Worm (Caenorhabditis elegans): ENCODE measurements around the gene T01E8.8.

The T01E8.8 gene

ce11 chrII:10248355-10249041 is 17.4 kb downstream of the T01E8.8 start, which contains the start of gene atad-3 (continued):
- no peak for TF ChIP-seq ama-1 (optimal IDR thresholded peaks at IDR 0.05)
- TF ChIP-seq ceh-9 (tag; optimal IDR thresholded peaks at IDR 0.05), result no peak
- no peak for TF ChIP-seq K09A11.1 (tag; optimal IDR thresholded peaks at IDR 0.05; ENCODE audit: insufficient read depth)
- TF ChIP-seq unc-3 (GFP tag; conservative IDR thresholded peaks at IDR 0.05), result peak; percentile 95
- TF ChIP-seq unc-3 (tag; optimal IDR thresholded peaks at IDR 0.05), result peak; percentile 77
- no peak for TF ChIP-seq unc-55 (GFP tag; optimal IDR thresholded peaks at IDR 0.05)
- TF ChIP-seq pqm-1 (tag; optimal IDR thresholded peaks at IDR 0.05), result peak; percentile 94
- TF ChIP-seq mec-3 (tag; optimal IDR thresholded peaks at IDR 0.05; ENCODE audit: borderline replicate concordance), result peak; percentile 91
- peak; percentile 100 for TF ChIP-seq ceh-31 (tag; optimal IDR thresholded peaks at IDR 0.05)
- peak; percentile 95 for TF ChIP-seq ceh-2 (tag; optimal IDR thresholded peaks at IDR 0.05)
- TF ChIP-seq nhr-232 (tag; optimal IDR thresholded peaks at IDR 0.05), result peak; percentile 19
- peak; percentile 69 for TF ChIP-seq sdc-2 (tag; optimal IDR thresholded peaks at IDR 0.05)
- peak; percentile 98 for TF ChIP-seq C08G9.2 (tag; optimal IDR thresholded peaks at IDR 0.05)
- TF ChIP-seq hlh-15 (tag; optimal IDR thresholded peaks at IDR 0.05), result peak; percentile 68
- TF ChIP-seq Y22D7AL.16 (tag; optimal IDR thresholded peaks at IDR 0.05), result peak; percentile 56
- TF ChIP-seq pag-3 (tag; optimal IDR thresholded peaks at IDR 0.05; ENCODE audit: borderline replicate concordance), result peak; percentile 80
- no peak for TF ChIP-seq fkh-10 (GFP tag; optimal IDR thresholded peaks at IDR 0.05)
- peak; percentile 89 for TF ChIP-seq dmd-4 (tag; optimal IDR thresholded peaks at IDR 0.05; ENCODE audit: borderline replicate concordance)
- peak; percentile 86 for TF ChIP-seq madf-2 (tag; optimal IDR thresholded peaks at IDR 0.05)
- peak; percentile 85 for TF ChIP-seq ceh-19 (GFP tag; optimal IDR thresholded peaks at IDR 0.05)
- TF ChIP-seq ceh-22 (tag; optimal IDR thresholded peaks at IDR 0.05), result no peak
- TF ChIP-seq che-1 (tag; optimal IDR thresholded peaks at IDR 0.05), result peak; percentile 16
- peak; percentile 90 for TF ChIP-seq tbx-7 (tag; optimal IDR thresholded peaks at IDR 0.05)
- TF ChIP-seq pax-1 (tag; optimal IDR thresholded peaks at IDR 0.05), result no peak
- peak; percentile 99 for TF ChIP-seq tbx-2 (tag; optimal IDR thresholded peaks at IDR 0.05)
- TF ChIP-seq dve-1 (tag; optimal IDR thresholded peaks at IDR 0.05), result no peak
- peak; percentile 94 for TF ChIP-seq fax-1 (tag; optimal IDR thresholded peaks at IDR 0.05)
- peak; percentile 17 for TF ChIP-seq npax-4 (tag; optimal IDR thresholded peaks at IDR 0.05)
- peak; percentile 97 for TF ChIP-seq rnt-1 (tag; optimal IDR thresholded peaks at IDR 0.05)
- TF ChIP-seq ceh-18 (tag; optimal IDR thresholded peaks at IDR 0.05), result peak; percentile 91
- TF ChIP-seq lin-11 (tag; optimal IDR thresholded peaks at IDR 0.05), result peak; percentile 51
- peak; percentile 93 for TF ChIP-seq hlh-8 (tag; optimal IDR thresholded peaks at IDR 0.05)
- peak; percentile 76 for TF ChIP-seq sox-2 (GFP tag; IDR thresholded peaks at IDR 0.05)
- TF ChIP-seq pha-2 (tag; optimal IDR thresholded peaks at IDR 0.05), result peak; percentile 55
- TF ChIP-seq ceh-6 (GFP tag; optimal IDR thresholded peaks at IDR 0.05), result peak; percentile 70
- TF ChIP-seq pha-4 (tag; optimal IDR thresholded peaks at IDR 0.05), result no peak
- TF ChIP-seq hlh-30 (tag; optimal IDR thresholded peaks at IDR 0.05; ENCODE audit: insufficient read depth), result peak; percentile 16
- peak; percentile 8 for TF ChIP-seq elt-4 (tag; optimal IDR thresholded peaks at IDR 0.05)
- TF ChIP-seq nfya-1 (tag; optimal IDR thresholded peaks at IDR 0.05), result peak; percentile 63
- TF ChIP-seq unc-42 (tag; optimal IDR thresholded peaks at IDR 0.05), result peak; percentile 93
- no peak for TF ChIP-seq odd-2 (tag; optimal IDR thresholded peaks at IDR 0.05)
- peak; percentile 62 for TF ChIP-seq ttx-3 (tag; optimal IDR thresholded peaks at IDR 0.05)
- TF ChIP-seq fkh-6 (tag; optimal IDR thresholded peaks at IDR 0.05), result peak; percentile 84
- TF ChIP-seq ztf-16 (tag; optimal IDR thresholded peaks at IDR 0.05), result peak; percentile 80
- peak; percentile 92 for TF ChIP-seq zip-5 (tag; optimal IDR thresholded peaks at IDR 0.05)

All from whole organism, late embryonic.